Fruit fly (Drosophila melanogaster) whole organism, wandering third instar larva: Measurements from ENCODE around the gene CG18754.

Experiments
- Abd-B ChIP-seq: fragments of >200 bp; optimal IDR thresholded peaks from 2 replicates; lab custom pipeline; 2017; ENCODE audit warnings: missing biosample characterization, missing genetic modification characterization
- CG32264 ChIP-seq: fragments of 200-800 bp; sonication (Bioruptor generic); optimal IDR thresholded peaks from 2 replicates; lab custom pipeline; 2016; ENCODE audit warnings: missing biosample characterization, missing genetic modification characterization
- CG9705 ChIP-seq: fragments of 200-800 bp; sonication (Bioruptor generic); optimal IDR thresholded peaks from 2 replicates; lab custom pipeline; 2018; ENCODE audit warnings: missing biosample characterization, mild to moderate bottlenecking, missing genetic modification characterization
- Dfd ChIP-seq: fragments of >200 bp; optimal IDR thresholded peaks from 2 replicates; lab custom pipeline; 2017; ENCODE audit warnings: missing biosample characterization, missing genetic modification characterization
- Dif ChIP-seq: fragments of 200-275, 200-300 bp; sonication (Bioruptor generic); optimal IDR thresholded peaks from 2 replicates; lab custom pipeline; 2018; ENCODE audit warnings: missing biosample characterization, missing genetic modification characterization; ENCODE audit not compliant: partially characterized antibody
- GATAd ChIP-seq: sonication (Bioruptor generic); optimal IDR thresholded peaks from 2 replicates; lab custom pipeline; 2016; ENCODE audit warnings: missing biosample characterization, missing genetic modification characterization
- HLH106 ChIP-seq: fragments of 200-800 bp; optimal IDR thresholded peaks from 3 replicates; lab custom pipeline; 2019; ENCODE audit warnings: missing biosample characterization, mild to moderate bottlenecking, missing genetic modification characterization, moderate library complexity
- Hnf4 ChIP-seq: fragments of 200-800 bp; sonication (Bioruptor generic); optimal IDR thresholded peaks from 2 replicates; lab custom pipeline; 2016; ENCODE audit warnings: missing biosample characterization, mild to moderate bottlenecking, missing genetic modification characterization
- Jra ChIP-seq: sonication (Bioruptor generic); optimal IDR thresholded peaks from 2 replicates; lab custom pipeline; 2016; ENCODE audit warnings: missing biosample characterization, missing genetic modification characterization
- Mio ChIP-seq: sonication (Bioruptor generic); optimal IDR thresholded peaks from 2 replicates; lab custom pipeline; 2016; ENCODE audit warnings: missing biosample characterization, missing genetic modification characterization
- Myc ChIP-seq: fragments of >200 bp; optimal IDR thresholded peaks from 2 replicates; lab custom pipeline; 2017
- N ChIP-seq: fragments of >200 bp; optimal IDR thresholded peaks from 2 replicates; lab custom pipeline; 2018; ENCODE audit warnings: missing biosample characterization, missing external identifiers, missing genetic modification characterization
- Rel ChIP-seq, 2 experiments: fragments of 200-800 bp; sonication (Bioruptor generic) in 1 of 2; optimal IDR thresholded peaks; 2 replicates in 1 of 2; 3 replicates in 1 of 2; lab custom pipeline; 2016 to 2019; ENCODE audit warnings: mild to moderate bottlenecking in 2 of 2, missing biosample characterization in 2 of 2, missing genetic modification characterization in 2 of 2, moderate library complexity in 1 of 2
- Sp1 ChIP-seq: fragments of 200-800 bp; sonication (Bioruptor generic); optimal IDR thresholded peaks from 3 replicates; lab custom pipeline; 2019; ENCODE audit warnings: missing biosample characterization, mild to moderate bottlenecking, missing genetic modification characterization, moderate library complexity
- Vsx2 ChIP-seq: fragments of 200-300, 225-300 bp; sonication (Bioruptor generic); optimal IDR thresholded peaks from 2 replicates; lab custom pipeline; 2018; ENCODE audit warnings: missing biosample characterization, missing genetic modification characterization; ENCODE audit not compliant: partially characterized antibody
- br ChIP-seq: fragments of 200-800 bp; sonication (Bioruptor generic); optimal IDR thresholded peaks from 2 replicates; lab custom pipeline; 2016; ENCODE audit warnings: missing biosample characterization, missing genetic modification characterization
- dl ChIP-seq, 2 experiments: fragments of 175-275, 200-275 bp in 1 of 2; fragments of 200-275 bp in 1 of 2; sonication (Bioruptor generic); optimal IDR thresholded peaks; lab custom pipeline; 2018; ENCODE audit warnings: mild to moderate bottlenecking in 2 of 2, missing biosample characterization in 2 of 2, missing genetic modification characterization in 2 of 2, moderate library complexity in 2 of 2; ENCODE audit not compliant: partially characterized antibody in 2 of 2, insufficient read depth in 1 of 2
- foxo ChIP-seq, 2 experiments: fragments of 200-800 bp; sonication (Bioruptor generic); optimal IDR thresholded peaks; 2 replicates in 1 of 2; 3 replicates in 1 of 2; lab custom pipeline; 2016 to 2017; ENCODE audit warnings: missing biosample characterization in 2 of 2, missing genetic modification characterization in 2 of 2
- h ChIP-seq: fragments of 200-800 bp; sonication (Bioruptor generic); optimal IDR thresholded peaks from 3 replicates; lab custom pipeline; 2016; ENCODE audit warnings: missing biosample characterization, mild to moderate bottlenecking, missing genetic modification characterization
- jim ChIP-seq: fragments of 175-275, 200-325 bp; sonication (Bioruptor generic); optimal IDR thresholded peaks from 2 replicates; lab custom pipeline; 2016; ENCODE audit warnings: missing biosample characterization, mild to moderate bottlenecking, missing genetic modification characterization
- lola ChIP-seq: fragments of >200 bp; optimal IDR thresholded peaks from 2 replicates; lab custom pipeline; 2017; ENCODE audit warnings: missing biosample characterization, missing genetic modification characterization
- pan ChIP-seq: fragments of >200 bp; optimal IDR thresholded peaks from 2 replicates; lab custom pipeline; 2017
- psq ChIP-seq: fragments of 200-800 bp; sonication (Bioruptor generic); optimal IDR thresholded peaks from 3 replicates; lab custom pipeline; 2017; ENCODE audit warnings: missing biosample characterization, mild to moderate bottlenecking, missing genetic modification characterization, moderate library complexity
- rgr ChIP-seq: fragments of 200-800 bp; sonication (Bioruptor generic); optimal IDR thresholded peaks from 3 replicates; lab custom pipeline; 2016; ENCODE audit warnings: missing biosample characterization, mild to moderate bottlenecking, missing genetic modification characterization
- sage ChIP-seq: fragments of 200-800 bp; sonication (Bioruptor generic); optimal IDR thresholded peaks from 2 replicates; lab custom pipeline; 2016; ENCODE audit warnings: missing biosample characterization, mild to moderate bottlenecking, missing genetic modification characterization
- sv ChIP-seq: fragments of 200-800 bp; sonication (Bioruptor generic); optimal IDR thresholded peaks from 3 replicates; lab custom pipeline; 2016; ENCODE audit warnings: missing biosample characterization, missing genetic modification characterization
- tai ChIP-seq: sonication (Bioruptor generic); optimal IDR thresholded peaks from 2 replicates; lab custom pipeline; 2016; ENCODE audit warnings: missing biosample characterization, missing genetic modification characterization
- woc ChIP-seq: sonication (Bioruptor generic); optimal IDR thresholded peaks from 2 replicates; lab custom pipeline; 2016; ENCODE audit warnings: missing biosample characterization, mild to moderate bottlenecking, missing genetic modification characterization

Gene CG18754

DNA sequence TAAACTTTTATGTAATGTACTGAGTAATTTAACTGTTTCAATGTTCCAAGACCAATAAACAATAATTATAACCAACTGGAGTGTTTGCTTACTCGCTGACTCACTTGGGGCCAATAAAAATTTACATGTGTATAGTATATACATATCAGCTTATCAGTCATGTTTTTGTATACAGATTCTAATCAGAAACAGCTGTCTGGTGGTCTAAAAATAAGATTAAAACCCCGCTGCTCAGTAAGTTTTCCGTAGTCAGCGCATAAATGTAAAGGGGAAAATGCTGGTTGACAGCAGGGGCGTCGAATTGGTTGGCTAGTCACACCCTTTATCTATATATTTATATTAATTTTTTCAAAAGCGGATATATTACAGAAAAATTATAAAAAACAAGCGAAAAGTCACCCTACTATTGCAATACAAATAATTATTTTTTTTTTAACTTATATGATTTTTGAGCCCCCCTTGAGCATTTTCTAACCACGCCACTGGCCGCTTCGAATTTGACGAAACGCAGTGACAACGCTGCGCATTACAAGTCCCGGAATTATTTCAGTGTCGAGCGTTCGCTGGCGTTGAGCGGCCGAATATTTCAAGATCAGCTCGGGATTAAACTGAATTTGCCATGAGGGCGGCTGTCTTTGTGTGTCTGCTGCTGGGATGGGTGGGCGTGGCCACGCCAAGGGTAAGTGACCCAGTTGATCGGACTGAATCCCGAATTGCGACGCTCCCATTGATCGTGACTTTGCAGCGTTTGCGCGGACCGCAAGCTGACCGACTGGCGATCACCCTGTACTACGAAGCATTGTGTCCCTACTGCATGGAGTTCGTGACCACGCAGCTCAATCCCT is 5.3 kb upstream of the CG18754 start, which contains the start of gene GILT2 (continued):
- peak in 1 of 2 experiments; percentile 91 for TF ChIP-seq foxo (GFP tag; optimal IDR thresholded peaks at IDR 0.05; lab: Kevin White, UChicago)
- TF ChIP-seq jim, result no peak
- TF ChIP-seq woc (GFP tag; lab: Kevin White, UChicago), result no peak

DNA sequence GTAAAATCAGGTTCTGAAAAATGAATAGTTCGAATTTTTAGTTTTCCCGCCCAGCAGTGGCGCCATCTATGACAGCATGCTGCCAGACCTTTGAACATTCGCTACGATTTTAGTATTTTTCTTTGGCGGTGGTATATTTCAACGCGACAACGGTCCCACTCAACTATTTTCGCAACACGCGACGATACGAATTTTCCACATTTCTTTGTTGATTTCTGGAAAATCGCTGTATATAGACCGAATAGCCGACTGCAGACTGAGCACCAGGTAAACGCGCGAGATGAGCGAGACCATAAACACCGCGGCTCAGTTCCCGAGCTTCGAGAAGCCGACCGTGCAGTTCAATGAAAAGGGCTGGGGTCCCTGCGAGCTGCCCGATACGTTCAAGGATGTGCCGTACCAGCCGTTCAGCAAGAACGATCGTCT is 3.9 kb upstream of the CG18754 start, which contains the start of gene eIF3d1:
eIF3d1 (plus strand) TSS at position 129 of the 426 bp plus-strand sequence.
- TF ChIP-seq HLH106 (tag; lab: Kevin White, UChicago), result peak; percentile 17
- TF ChIP-seq pan, result no peak
- peak; percentile 11 for TF ChIP-seq Myc
- TF ChIP-seq sage (GFP tag; lab: Kevin White, UChicago), result no peak
- peak; percentile 32 for TF ChIP-seq Dif (GFP tag; lab: Kevin White, UChicago)
- TF ChIP-seq dl (GFP tag; optimal IDR thresholded peaks at IDR 0.05; lab: Kevin White, UChicago; ENCODE audit: insufficient read depth in 1 of 2, partially characterized antibody in 2 of 2), result peak in 1 of 2 experiments; percentile 1
- peak; percentile 21 for TF ChIP-seq rgr
- peak; percentile 1 for TF ChIP-seq br (GFP tag; lab: Kevin White, UChicago)
- no peak for TF ChIP-seq N

DNA sequence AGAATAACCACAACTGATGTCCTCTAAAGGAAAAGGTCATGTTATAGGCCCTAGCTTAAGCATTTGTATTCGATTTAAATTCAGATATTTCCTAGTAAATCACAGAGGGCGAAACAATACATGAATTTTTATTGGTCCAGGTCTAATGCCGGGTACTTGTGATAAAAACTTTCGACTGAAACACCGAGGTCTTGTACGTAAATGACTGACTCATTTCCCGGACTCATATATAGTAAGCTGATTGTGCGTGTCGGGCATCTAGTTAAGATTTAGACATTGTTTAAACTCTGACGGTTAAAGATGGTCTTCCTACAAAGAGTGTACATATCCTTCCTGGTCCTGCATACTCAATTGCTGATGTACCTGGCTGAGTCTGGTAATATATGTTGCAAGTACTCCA is 1.7 kb upstream of the CG18754 start, which contains the start of gene CG16710:
CG16710 (plus strand) TSS at position 301 of the 400 bp plus-strand sequence.
- TF ChIP-seq rgr, result no peak
- TF ChIP-seq br (GFP tag; lab: Kevin White, UChicago), result no peak
- no peak for TF ChIP-seq GATAd (GFP tag; lab: Kevin White, UChicago)
- TF ChIP-seq woc (GFP tag; lab: Kevin White, UChicago), result no peak
- TF ChIP-seq Dfd (GFP tag; lab: Kevin White, UChicago), result no peak
- no peak for TF ChIP-seq Vsx2
- TF ChIP-seq Abd-B (GFP tag; lab: Kevin White, UChicago), result no peak
- TF ChIP-seq N, result no peak

- TF ChIP-seq Mio (no peak), jim (no peak), CG32264 (GFP tag; lab: Kevin White, UChicago) (no peak), Rel (GFP tag; optimal IDR thresholded peaks at IDR 0.05; lab: Kevin White, UChicago) (no peak), Rel (tag; optimal IDR thresholded peaks at IDR 0.05; lab: Kevin White, UChicago) (peak; percentile 68), lola (no peak), Sp1 (GFP tag; lab: Kevin White, UChicago) (no peak), sage (GFP tag; lab: Kevin White, UChicago) (no peak)
Observed at dm6 chr3R:23685955-23686354, 2.1 kb downstream of the CG18754 start, which contains the start of gene SPE. Gene SPE (plus strand): TSS chr3R:23686255.

DNA sequence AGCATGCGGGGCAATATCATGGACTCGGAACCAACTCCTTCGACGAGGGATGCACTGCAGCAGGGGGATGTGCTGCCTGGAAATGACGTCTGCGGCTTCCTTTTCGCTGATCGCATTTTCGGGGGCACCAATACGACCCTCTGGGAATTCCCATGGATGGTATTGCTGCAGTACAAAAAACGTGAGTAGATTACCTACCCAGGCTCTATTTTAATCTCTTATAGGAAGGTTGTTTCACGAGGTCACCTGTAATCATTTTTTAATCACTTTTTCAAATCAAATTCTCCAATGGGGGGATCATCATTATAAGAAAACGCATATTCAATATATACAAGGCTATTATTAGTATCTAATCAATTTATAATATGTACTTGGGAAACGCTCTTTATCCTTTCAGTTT is 3.1 kb downstream of the CG18754 start:
- no peak for TF ChIP-seq tai (GFP tag; lab: Kevin White, UChicago)
- TF ChIP-seq Rel (GFP tag; optimal IDR thresholded peaks at IDR 0.05; lab: Kevin White, UChicago), result no peak
- TF ChIP-seq Rel (tag; optimal IDR thresholded peaks at IDR 0.05; lab: Kevin White, UChicago), result peak; percentile 86
- TF ChIP-seq CG9705 (GFP tag; lab: Kevin White, UChicago), result no peak
- no peak for TF ChIP-seq Dif (GFP tag; lab: Kevin White, UChicago)

dm6 chr3R:23694579-23695033 is 10.7 kb downstream of the CG18754 start, which contains the start of gene CG10254:
Gene CG10254 (minus strand): TSS chr3R:23694983.
- no peak for TF ChIP-seq Jra
- TF ChIP-seq psq (GFP tag; lab: Kevin White, UChicago), result no peak
- no peak for TF ChIP-seq Hnf4 (GFP tag; lab: Kevin White, UChicago)
- TF ChIP-seq sv (GFP tag; lab: Kevin White, UChicago), result no peak
- no peak for TF ChIP-seq h
- TF ChIP-seq lola, result no peak
- no peak for TF ChIP-seq woc (GFP tag; lab: Kevin White, UChicago)
- TF ChIP-seq Rel (GFP tag; optimal IDR thresholded peaks at IDR 0.05; lab: Kevin White, UChicago), result no peak
- no peak for TF ChIP-seq Rel (tag; optimal IDR thresholded peaks at IDR 0.05; lab: Kevin White, UChicago)
- TF ChIP-seq Dfd (GFP tag; lab: Kevin White, UChicago), result no peak
- TF ChIP-seq CG9705 (GFP tag; lab: Kevin White, UChicago), result no peak
- no peak for TF ChIP-seq HLH106 (tag; lab: Kevin White, UChicago)
